Fruit fly (Drosophila melanogaster) Kc167 (cell line): ENCODE results near the gene CG11396.

Source experiments
- Myc ChIP-seq: fragments of >200 bp; optimal IDR thresholded peaks from 2 replicates; lab custom pipeline; 2017; ENCODE audit warnings: missing external identifiers
- Sin3A ChIP-seq: fragments of >200 bp; optimal IDR thresholded peaks from 2 replicates; lab custom pipeline; 2018; ENCODE audit warnings: missing external identifiers
- h ChIP-seq: fragments of >200 bp; optimal IDR thresholded peaks from 3 replicates; lab custom pipeline; 2018; ENCODE audit warnings: missing external identifiers
- insv ChIP-seq: fragments of >200 bp; optimal IDR thresholded peaks from 3 replicates; lab custom pipeline; 2018; ENCODE audit warnings: missing external identifiers
- psq ChIP-seq: fragments of >200 bp; optimal IDR thresholded peaks from 2 replicates; lab custom pipeline; 2017; ENCODE audit warnings: missing external identifiers
- ttk ChIP-seq: sonication (Bioruptor generic); optimal IDR thresholded peaks from 2 replicates; lab custom pipeline; 2017; ENCODE audit warnings: missing external identifiers

- TF ChIP-seq insv (no peak), psq (lab: Kevin White, UChicago) (no peak), ttk (lab: Kevin White, UChicago) (no peak), h (lab: Kevin White, UChicago) (no peak), Myc (no peak), Sin3A (no peak)
These were observed 18.6 kb downstream of the CG11396 start, which contains the start of the genes CG4074 and CG4186 for dm6 chr3L:20769350-20769749.
